Worm (Caenorhabditis elegans) whole organism, early embryonic: ENCODE results near the gene hgap-2.

Source experiments
- F13C5.2 ChIP-seq: sonication (generic microtip); optimal IDR thresholded peaks from 2 replicates; lab custom pipeline; 2017; ENCODE audit warnings: mild to moderate bottlenecking, missing genetic modification characterization, inconsistent platforms, missing compliant biosample characterization
- aly-1 ChIP-seq: sonication (generic microtip); optimal IDR thresholded peaks from 2 replicates; lab custom pipeline; 2016; ENCODE audit warnings: missing genetic modification characterization, missing compliant biosample characterization
- ama-1 ChIP-seq: fragments of 150-350 bp; optimal IDR thresholded peaks from 2 replicates; lab custom pipeline; 2014
- ceh-36 ChIP-seq: sonication (generic microtip); optimal IDR thresholded peaks from 2 replicates; lab custom pipeline; 2016; ENCODE audit warnings: missing genetic modification characterization, inconsistent platforms, missing compliant biosample characterization
- ets-7 ChIP-seq: sonication (generic microtip); optimal IDR thresholded peaks from 2 replicates; lab custom pipeline; 2016; ENCODE audit warnings: missing genotype, missing genetic modification characterization, missing compliant biosample characterization
- flt-1 ChIP-seq: fragments of 200-800 bp; sonication (Bioruptor generic); IDR thresholded peaks from 2 replicates; pipeline ENCODE4 v1.3.6; 2022; ENCODE audit warnings: missing genetic modification characterization, missing compliant biosample characterization
- hmbx-1 ChIP-seq: sonication (generic microtip); optimal IDR thresholded peaks from 2 replicates; lab custom pipeline; 2016; ENCODE audit warnings: mild to moderate bottlenecking, missing genetic modification characterization, missing compliant biosample characterization
- hmg-4 ChIP-seq: fragments of 200-800 bp; sonication (Bioruptor generic); optimal IDR thresholded peaks from 2 replicates; lab custom pipeline; 2018; ENCODE audit warnings: mild to moderate bottlenecking, missing genetic modification characterization, missing compliant biosample characterization
- hnd-1 ChIP-seq: sonication (generic microtip); optimal IDR thresholded peaks from 2 replicates; lab custom pipeline; 2016; ENCODE audit warnings: missing genetic modification characterization, missing compliant biosample characterization
- pes-1 ChIP-seq: fragments of 200-800 bp; sonication (Bioruptor generic); IDR thresholded peaks from 2 replicates; pipeline ENCODE4 v1.3.6; 2022; ENCODE audit warnings: missing genetic modification reagents, missing genetic modification characterization, missing compliant biosample characterization
- sea-1 ChIP-seq: fragments of 200-800 bp; sonication (Bioruptor generic); conservative IDR thresholded peaks from 2 replicates; pipeline ENCODE4 v1.3.6; 2022; ENCODE audit warnings: missing genetic modification characterization, missing compliant biosample characterization
- tbx-11 ChIP-seq: fragments of 200-800 bp; sonication (Bioruptor generic); IDR thresholded peaks from 2 replicates; pipeline ENCODE4 v1.3.6; 2022; ENCODE audit warnings: missing genetic modification characterization, missing compliant biosample characterization
- tbx-37 ChIP-seq: fragments of 200-800 bp; sonication (Bioruptor generic); conservative IDR thresholded peaks from 2 replicates; pipeline ENCODE4 v1.3.6; 2022; ENCODE audit warnings: missing genetic modification reagents, missing genetic modification characterization, missing compliant biosample characterization
- tra-4 ChIP-seq: sonication (generic microtip); optimal IDR thresholded peaks from 2 replicates; lab custom pipeline; 2017; ENCODE audit warnings: missing genetic modification characterization, missing compliant biosample characterization

DNA sequence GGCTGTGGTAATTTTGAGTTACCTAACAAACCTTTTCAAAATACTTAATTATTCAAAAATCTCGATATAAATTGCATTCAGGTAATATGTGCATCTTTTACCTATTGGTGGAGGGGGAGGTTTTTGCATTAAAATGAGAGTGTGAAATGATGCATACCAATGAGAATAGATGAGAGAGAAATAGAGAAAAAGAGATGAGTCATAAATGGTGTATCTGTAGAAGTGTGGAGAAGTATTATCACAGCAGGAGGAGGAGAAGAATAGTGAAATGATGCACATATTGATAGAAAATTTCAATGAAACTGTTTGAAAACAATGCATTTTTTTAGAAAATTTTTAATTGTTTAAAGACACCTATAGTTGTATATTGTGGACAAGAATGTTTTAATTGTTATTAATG is 44.2 kb downstream of the hgap-2 start:
- no peak for TF ChIP-seq tbx-11
- no peak for TF ChIP-seq ama-1 (lab: Kevin White, UChicago)
- no peak for TF ChIP-seq flt-1 (GFP tag; lab: Robert Waterston, UW)
- no peak for TF ChIP-seq ets-7 (tag; lab: Kevin White, UChicago)
- TF ChIP-seq tbx-37: no peak
- no peak for TF ChIP-seq aly-1
- no peak for TF ChIP-seq tra-4 (tag; lab: Kevin White, UChicago)
- TF ChIP-seq hmbx-1 (tag; lab: Kevin White, UChicago): no peak
- no peak for TF ChIP-seq hmg-4 (GFP tag; lab: Kevin White, UChicago)
- no peak for TF ChIP-seq F13C5.2 (tag; lab: Kevin White, UChicago)
- no peak for TF ChIP-seq hnd-1 (tag; lab: Kevin White, UChicago)
- TF ChIP-seq ceh-36 (tag; lab: Kevin White, UChicago): no peak
- no peak for TF ChIP-seq pes-1 (GFP tag; lab: Robert Waterston, UW)
- no peak for TF ChIP-seq sea-1
